Worm (Caenorhabditis elegans) whole organism, mixed stage, embryonic: ENCODE measurements around the gene popl-5.

Experiments
- M03D4.4 ChIP-seq: sonication (generic microtip); optimal IDR thresholded peaks from 2 replicates; lab custom pipeline; 2017; ENCODE audit warnings: mild to moderate bottlenecking, missing genetic modification characterization, missing compliant biosample characterization
- blmp-1 ChIP-seq: fragments of 150-350 bp; optimal IDR thresholded peaks from 2 replicates; lab custom pipeline; 2014; ENCODE audit warnings: missing biosample characterization, missing genetic modification characterization
- cnd-1 ChIP-seq: fragments of 200-800 bp; sonication (Bioruptor generic); optimal IDR thresholded peaks from 2 replicates; lab custom pipeline; 2018; ENCODE audit warnings: mild to moderate bottlenecking, missing genetic modification characterization, missing compliant biosample characterization
- elt-1 ChIP-seq: sonication (generic microtip); optimal IDR thresholded peaks from 2 replicates; lab custom pipeline; 2017; ENCODE audit warnings: missing genetic modification characterization, mild to moderate bottlenecking, missing compliant biosample characterization, antibody characterized with exemption, moderate library complexity, borderline replicate concordance; ENCODE audit not compliant: insufficient read depth
- flh-1 ChIP-seq: fragments of 200-800 bp; sonication (Bioruptor generic); optimal IDR thresholded peaks from 2 replicates; lab custom pipeline; 2018; ENCODE audit warnings: mild to moderate bottlenecking, missing genetic modification characterization, moderate library complexity, missing compliant biosample characterization
- nhr-237 ChIP-seq: fragments of 150-350 bp; optimal IDR thresholded peaks from 2 replicates; lab custom pipeline; 2014; ENCODE audit warnings: missing biosample characterization, missing genetic modification characterization
- nhr-28 ChIP-seq: fragments of 150-350 bp; optimal IDR thresholded peaks from 2 replicates; lab custom pipeline; 2014; ENCODE audit warnings: missing biosample characterization, missing genetic modification characterization
- snpc-4 ChIP-seq: fragments of 150-350 bp; optimal IDR thresholded peaks from 2 replicates; lab custom pipeline; 2014; ENCODE audit warnings: missing biosample characterization, missing genetic modification characterization
- tbx-8 ChIP-seq: fragments of 200-800 bp; sonication (Bioruptor generic); optimal IDR thresholded peaks from 2 replicates; lab custom pipeline; 2018; ENCODE audit warnings: mild to moderate bottlenecking, missing genetic modification characterization, moderate library complexity, missing compliant biosample characterization
- unc-120 ChIP-seq: sonication (generic microtip); optimal IDR thresholded peaks from 2 replicates; lab custom pipeline; 2017; ENCODE audit warnings: missing genetic modification characterization, missing compliant biosample characterization; ENCODE audit not compliant: poor library complexity, severe bottlenecking
- unc-62 ChIP-seq: fragments of 150-350 bp; optimal IDR thresholded peaks from 2 replicates; lab custom pipeline; 2014; ENCODE audit warnings: missing biosample characterization, missing genetic modification reagents, missing genetic modification characterization
- ztf-11 ChIP-seq: fragments of 150-350 bp; optimal IDR thresholded peaks from 2 replicates; lab custom pipeline; 2014; ENCODE audit warnings: missing biosample characterization, missing genetic modification characterization

DNA sequence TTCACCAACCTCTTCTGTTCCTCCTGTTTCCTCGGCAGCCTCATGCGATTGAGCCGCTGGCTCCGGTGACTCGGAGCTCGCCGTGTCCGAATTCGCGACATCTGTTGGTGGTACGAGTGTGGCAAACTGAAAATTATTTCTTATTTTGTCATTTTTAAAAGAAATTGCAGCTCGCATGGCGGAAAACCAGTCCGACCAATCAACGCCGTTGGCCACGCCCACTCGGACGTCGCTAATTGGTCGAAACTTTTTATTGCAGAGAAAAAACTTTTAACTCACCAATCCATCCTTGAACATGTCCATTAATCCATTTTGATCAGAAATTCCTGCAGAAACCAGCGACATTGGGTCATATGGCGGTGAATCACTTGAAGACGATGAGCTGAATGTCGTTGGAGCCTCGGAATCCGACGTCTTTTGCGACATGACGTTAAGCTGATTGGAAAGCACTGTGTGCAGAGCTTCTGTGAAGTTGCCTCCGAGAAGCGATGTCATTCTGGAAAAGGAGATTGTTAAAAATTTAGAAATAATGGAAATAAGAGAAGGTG is 16.8 kb downstream of the popl-5 start, which contains the start of gene bed-2:
- TF ChIP-seq snpc-4 (tag; lab: Kevin White, UChicago) (no peak), flh-1 (no peak), unc-62 (GFP tag; lab: Kevin White, UChicago) (no peak), blmp-1 (no peak), cnd-1 (tag; lab: Kevin White, UChicago) (no peak), nhr-237 (no peak), unc-120 (tag; lab: Kevin White, UChicago) (no peak), tbx-8 (GFP tag; lab: Kevin White, UChicago) (no peak), ztf-11 (tag; lab: Kevin White, UChicago) (no peak), nhr-28 (tag; lab: Kevin White, UChicago) (no peak), M03D4.4 (tag; lab: Kevin White, UChicago) (no peak), elt-1 (no peak)
